Fruit fly (Drosophila melanogaster) whole organism, embryonic: ENCODE results near the gene Ddc.

ENCODE experiments used
- CG15073 ChIP-seq: fragments of 200-800 bp; sonication (Bioruptor generic); optimal IDR thresholded peaks from 2 replicates; lab custom pipeline; 2016; ENCODE audit warnings: missing biosample characterization, missing genetic modification characterization
- CG17385 ChIP-seq: fragments of 200-800 bp; sonication (Bioruptor generic); optimal IDR thresholded peaks from 3 replicates; lab custom pipeline; 2018; ENCODE audit warnings: missing biosample characterization, mild to moderate bottlenecking, missing genetic modification characterization
- CG8388 ChIP-seq: fragments of 200-800 bp; sonication (Bioruptor generic); optimal IDR thresholded peaks from 2 replicates; lab custom pipeline; 2019; ENCODE audit warnings: missing biosample characterization, mild to moderate bottlenecking, missing genetic modification characterization, moderate library complexity
- CG8944 ChIP-seq: fragments of 200-800 bp; sonication (Bioruptor generic); optimal IDR thresholded peaks from 3 replicates; lab custom pipeline; 2016; ENCODE audit warnings: missing biosample characterization, missing genetic modification characterization
- CG9817 ChIP-seq: fragments of 200-800 bp; sonication (Bioruptor generic); optimal IDR thresholded peaks from 2 replicates; lab custom pipeline; 2018; ENCODE audit warnings: missing biosample characterization, mild to moderate bottlenecking, missing genetic modification characterization, moderate library complexity
- Mrtf ChIP-seq: fragments of 200-800 bp; sonication (Bioruptor generic); IDR thresholded peaks from 3 replicates; pipeline ENCODE4 v1.3.6; 2022; ENCODE audit warnings: missing biosample characterization, missing genetic modification characterization
- Nf-YB ChIP-seq: fragments of 200-800 bp; sonication (Bioruptor generic); optimal IDR thresholded peaks from 3 replicates; lab custom pipeline; 2019; ENCODE audit warnings: missing biosample characterization, mild to moderate bottlenecking, missing genetic modification characterization, moderate library complexity
- Opbp ChIP-seq: fragments of 200-800 bp; sonication (Bioruptor generic); IDR thresholded peaks from 3 replicates; pipeline ENCODE4 v1.3.6; 2022; ENCODE audit warnings: missing biosample characterization, missing genetic modification characterization; ENCODE audit not compliant: partially characterized antibody
- gem ChIP-seq: fragments of 200-800 bp; sonication (Bioruptor generic); optimal IDR thresholded peaks from 2 replicates; lab custom pipeline; 2019; ENCODE audit warnings: missing biosample characterization, mild to moderate bottlenecking, missing genetic modification characterization, moderate library complexity
- gsb-n ChIP-seq: fragments of 200-800 bp; sonication (Bioruptor generic); optimal IDR thresholded peaks from 3 replicates; lab custom pipeline; 2018; ENCODE audit warnings: missing biosample characterization, mild to moderate bottlenecking, missing genetic modification characterization
- hkb ChIP-seq, 2 experiments: fragments of 200-800 bp in 1 of 2; fragments of >200 bp in 1 of 2; sonication (Bioruptor generic) in 1 of 2; IDR thresholded peaks in 1 of 2; optimal IDR thresholded peaks in 1 of 2; 2 replicates each; pipeline versions ENCODE4 v1.3.6 to Lab custom; 2017 to 2022; ENCODE audit warnings: missing biosample characterization in 1 of 2, missing genetic modification characterization in 1 of 2
- pan ChIP-seq, 4 experiments: fragments of >200 bp in 3 of 4; fragments of 200-800 bp in 1 of 4; sonication (Bioruptor generic) in 1 of 4; optimal IDR thresholded peaks in 3 of 4; IDR thresholded peaks in 1 of 4; 2 replicates each; pipeline versions ENCODE4 v1.3.6 to Lab custom; 2017 to 2022; ENCODE audit warnings: missing biosample characterization in 2 of 4, missing genetic modification characterization in 2 of 4, mixed read lengths in 1 of 4
- ttk ChIP-seq: fragments of 200-800 bp; sonication (Bioruptor generic); IDR thresholded peaks from 2 replicates; pipeline ENCODE4 v2.1.2; 2022; ENCODE audit warnings: missing biosample characterization, missing genetic modification characterization

dm6 chr2L:19074099-19074828, 45.8 kb downstream of the Ddc start, which contains the start of gene CG17572:
- TF ChIP-seq Mrtf (GFP tag; lab: Robert Waterston, UW) (no peak), pan (optimal IDR thresholded peaks at IDR 0.05; lab: Kevin White, UChicago) (no peak), pan (GFP tag; optimal IDR thresholded peaks at IDR 0.05 in 1 of 2, IDR thresholded peaks at IDR 0.05 in 1 of 2) (no peak), Opbp (GFP tag; lab: Robert Waterston, UW) (no peak), hkb (optimal IDR thresholded peaks at IDR 0.05; lab: Kevin White, UChicago) (no peak), hkb (GFP tag; IDR thresholded peaks at IDR 0.05; lab: Robert Waterston, UW) (no peak), CG15073 (no peak), gsb-n (tag; lab: Kevin White, UChicago) (no peak), gem (tag; lab: Kevin White, UChicago) (no peak), CG17385 (GFP tag; lab: Kevin White, UChicago) (no peak), CG8388 (GFP tag; lab: Kevin White, UChicago) (no peak), CG8944 (GFP tag; lab: Kevin White, UChicago) (no peak), Nf-YB (GFP tag; lab: Kevin White, UChicago) (no peak), CG9817 (tag; lab: Kevin White, UChicago) (no peak), ttk (GFP tag; lab: Robert Waterston, UW) (no peak)
